Worm (Caenorhabditis elegans) whole organism, L1 larva: ENCODE results near the gene Y16B4A.2.

Experiments used
- C04F5.9 ChIP-seq: sonication (generic microtip); optimal IDR thresholded peaks from 2 replicates; lab custom pipeline; 2016; ENCODE audit warnings: missing genetic modification characterization, missing compliant biosample characterization
- aly-2 ChIP-seq: fragments of 150-350 bp; optimal IDR thresholded peaks from 2 replicates; lab custom pipeline; 2014; ENCODE audit warnings: missing biosample characterization, missing genetic modification characterization
- blmp-1 ChIP-seq: fragments of 150-350 bp; optimal IDR thresholded peaks from 2 replicates; lab custom pipeline; 2014; ENCODE audit warnings: missing biosample characterization, missing genetic modification characterization
- ceh-90 ChIP-seq: sonication (generic microtip); optimal IDR thresholded peaks from 2 replicates; lab custom pipeline; 2016; ENCODE audit warnings: missing genetic modification characterization, missing compliant biosample characterization
- dpl-1 ChIP-seq, 3 experiments: fragments of 150-350 bp in 2 of 3; sonication (generic microtip) in 1 of 3; optimal IDR thresholded peaks; 2 replicates each; lab custom pipeline; 2014 to 2017; ENCODE audit warnings: missing biosample characterization in 3 of 3, missing genetic modification characterization in 3 of 3, missing genetic modification reagents in 3 of 3
- dsc-1 ChIP-seq: sonication (generic microtip); optimal IDR thresholded peaks from 2 replicates; lab custom pipeline; 2016; ENCODE audit warnings: mild to moderate bottlenecking, missing genetic modification characterization, missing compliant biosample characterization
- efl-1 ChIP-seq, 4 experiments: fragments of 150-350 bp; optimal IDR thresholded peaks in 3 of 4; peaks in 1 of 4; 1 replicate in 1 of 4; 2 replicates in 3 of 4; lab custom pipeline; 2014; ENCODE audit warnings: missing biosample characterization in 2 of 4, missing genetic modification characterization in 2 of 4, missing genetic modification reagents in 2 of 4
- elt-2 ChIP-seq: sonication (generic microtip); optimal IDR thresholded peaks from 2 replicates; lab custom pipeline; 2016; ENCODE audit warnings: missing genetic modification characterization, mild to moderate bottlenecking, inconsistent platforms, missing compliant biosample characterization, missing genetic modification reagents
- ets-5 ChIP-seq: fragments of 200-800 bp; sonication (Bioruptor generic); IDR thresholded peaks from 2 replicates; pipeline ENCODE4 v1.3.6; 2022; ENCODE audit warnings: missing genetic modification characterization, missing compliant biosample characterization
- fkh-10 ChIP-seq: sonication (generic microtip); optimal IDR thresholded peaks from 2 replicates; lab custom pipeline; 2017; ENCODE audit warnings: missing biosample characterization, missing genetic modification reagents, missing genetic modification characterization
- fkh-8 ChIP-seq: sonication (generic microtip); optimal IDR thresholded peaks from 2 replicates; lab custom pipeline; 2016; ENCODE audit warnings: mild to moderate bottlenecking, missing genetic modification characterization, missing compliant biosample characterization
- hlh-17 ChIP-seq: fragments of 200-800 bp; sonication (Bioruptor generic); optimal IDR thresholded peaks from 2 replicates; lab custom pipeline; 2018; ENCODE audit warnings: missing genetic modification characterization, mild to moderate bottlenecking, missing compliant biosample characterization, moderate library complexity, borderline replicate concordance
- jun-1 ChIP-seq: fragments of 150-350 bp; optimal IDR thresholded peaks from 2 replicates; lab custom pipeline; 2014; ENCODE audit warnings: missing biosample characterization, missing genetic modification reagents, missing genetic modification characterization
- lin-14 ChIP-seq: fragments of 200-800 bp; sonication (Bioruptor generic); optimal IDR thresholded peaks from 2 replicates; lab custom pipeline; 2018; ENCODE audit warnings: mild to moderate bottlenecking, missing genetic modification characterization, moderate library complexity, missing compliant biosample characterization
- lin-35 ChIP-seq, 2 experiments: fragments of 150-350 bp; optimal IDR thresholded peaks; 2 replicates each; lab custom pipeline; 2014; ENCODE audit warnings: missing biosample characterization in 2 of 2, missing genetic modification characterization in 2 of 2, missing genetic modification reagents in 2 of 2
- lir-3 ChIP-seq: sonication (generic microtip); optimal IDR thresholded peaks from 2 replicates; lab custom pipeline; 2016; ENCODE audit warnings: mild to moderate bottlenecking, missing genetic modification characterization, moderate library complexity, missing compliant biosample characterization; ENCODE audit not compliant: poor library complexity
- lsy-2 ChIP-seq, 2 experiments: fragments of 150-350 bp; optimal IDR thresholded peaks; 2 replicates each; lab custom pipeline; 2014; ENCODE audit warnings: missing biosample characterization in 2 of 2, missing genetic modification characterization in 2 of 2
- nhr-11 ChIP-seq: fragments of 150-350 bp; optimal IDR thresholded peaks from 2 replicates; lab custom pipeline; 2014; ENCODE audit warnings: missing biosample characterization, missing genetic modification characterization
- nhr-20 ChIP-seq: sonication (generic microtip); optimal IDR thresholded peaks from 2 replicates; lab custom pipeline; 2016; ENCODE audit warnings: mild to moderate bottlenecking, missing genetic modification characterization, missing compliant biosample characterization
- nhr-77 ChIP-seq: fragments of 150-350 bp; optimal IDR thresholded peaks from 2 replicates; lab custom pipeline; 2014; ENCODE audit warnings: missing biosample characterization, missing genetic modification characterization
- nhr-85 ChIP-seq: sonication (generic microtip); peaks from one replicate; lab custom pipeline; 2016; ENCODE audit warnings: missing genetic modification characterization, inconsistent platforms, missing compliant biosample characterization
- pag-3 ChIP-seq: sonication (generic microtip); optimal IDR thresholded peaks from 2 replicates; lab custom pipeline; 2017; ENCODE audit warnings: missing genetic modification characterization, mild to moderate bottlenecking, missing compliant biosample characterization, antibody characterized with exemption, borderline replicate concordance; ENCODE audit not compliant: insufficient read depth
- sox-4 ChIP-seq: sonication (generic microtip); optimal IDR thresholded peaks from 2 replicates; lab custom pipeline; 2016; ENCODE audit warnings: missing genetic modification characterization, missing compliant biosample characterization
- sptf-1 ChIP-seq: fragments of 150-350 bp; optimal IDR thresholded peaks from 2 replicates; lab custom pipeline; 2014; ENCODE audit warnings: missing biosample characterization, missing genetic modification characterization
- zag-1 ChIP-seq: fragments of 150-350 bp; optimal IDR thresholded peaks from 2 replicates; lab custom pipeline; 2014; ENCODE audit warnings: missing biosample characterization, missing genetic modification characterization
- ztf-4 ChIP-seq: fragments of 150-350 bp; optimal IDR thresholded peaks from 2 replicates; lab custom pipeline; 2014; ENCODE audit warnings: missing biosample characterization, missing genetic modification characterization

Y16B4A.2 gene

DNA sequence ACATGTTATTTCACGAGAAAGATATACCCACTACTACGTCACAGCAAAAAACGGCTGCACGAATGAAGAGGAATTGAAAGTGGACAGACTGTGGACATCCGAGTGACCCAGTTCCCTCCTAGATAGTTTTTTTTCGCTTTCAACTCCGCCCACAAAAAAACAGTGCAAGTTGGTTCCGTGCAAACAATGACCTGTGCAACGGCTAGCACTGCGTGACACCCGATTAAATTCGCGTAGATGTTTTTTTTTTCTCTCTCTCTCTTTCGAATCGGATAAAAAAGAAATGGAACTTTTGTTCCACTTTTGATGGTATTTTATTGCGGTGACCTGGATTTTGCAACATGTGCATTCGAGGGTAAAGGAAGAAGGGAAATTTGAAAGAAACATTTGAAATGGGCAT, 26.4 kb downstream of the Y16B4A.2 start:
- TF ChIP-seq blmp-1 (tag; lab: Kevin White, UChicago) (peak; percentile 44), dpl-1 (GFP tag; optimal IDR thresholded peaks at IDR 0.05; lab: Kevin White, UChicago) (no peak)
- TF ChIP-seq, all 84 proteins: peak for 1

DNA sequence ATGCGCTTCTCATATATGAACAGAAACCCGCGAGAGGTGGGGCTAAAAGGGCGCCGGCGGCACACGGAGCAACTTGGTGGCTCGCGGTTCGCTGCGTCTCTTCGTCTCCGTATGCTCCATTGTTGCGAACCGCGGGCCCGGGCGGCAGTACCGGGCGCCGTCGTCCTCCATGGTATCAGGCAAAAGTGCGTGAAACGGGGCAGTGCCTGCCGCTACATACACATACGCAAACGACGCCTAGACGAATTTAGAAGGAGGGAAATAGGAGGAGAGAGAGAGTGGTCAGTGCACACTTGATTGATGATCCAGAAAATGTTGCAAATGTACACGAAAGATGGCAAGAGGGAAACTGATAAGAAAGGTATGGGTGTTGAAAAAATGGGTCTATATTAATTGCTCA, 27.2 kb downstream of the Y16B4A.2 start:
- no peak for TF ChIP-seq sptf-1 (tag; lab: Kevin White, UChicago)
- peak; percentile 32 for TF ChIP-seq elt-2 (tag; lab: Kevin White, UChicago)
- no peak for TF ChIP-seq lin-35 (GFP tag; optimal IDR thresholded peaks at IDR 0.05; lab: Kevin White, UChicago)
- TF ChIP-seq lir-3 (tag; lab: Kevin White, UChicago) = no peak
- TF ChIP-seq ets-5 (GFP tag; lab: Robert Waterston, UW) = no peak
- TF ChIP-seq jun-1 = peak; percentile 47
- no peak for TF ChIP-seq efl-1 (optimal IDR thresholded peaks at IDR 0.05; lab: Kevin White, UChicago)
- TF ChIP-seq efl-1 (GFP tag; optimal IDR thresholded peaks at IDR 0.05 in 1 of 2; lab: Kevin White, UChicago) = no peak
- peak; percentile 30 for TF ChIP-seq lin-14 (GFP tag; lab: Kevin White, UChicago)

DNA sequence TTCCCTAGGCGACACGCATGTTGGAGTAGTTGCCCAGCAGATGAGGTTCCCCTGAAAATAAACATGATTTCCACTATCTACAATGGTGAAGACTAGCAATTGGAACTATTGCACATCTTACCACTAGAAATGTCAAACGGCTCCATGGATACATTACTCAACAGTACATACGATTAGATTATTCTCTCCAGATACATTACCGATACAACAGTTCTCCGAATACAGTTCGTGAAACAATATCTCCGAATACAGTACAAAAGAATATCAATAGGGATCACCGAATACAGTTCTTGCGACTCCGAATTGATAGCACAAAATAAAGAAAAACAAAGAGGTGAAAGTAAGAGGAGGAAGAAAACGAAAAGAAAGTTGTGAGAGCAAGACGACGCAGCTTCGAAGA, 27.9 kb downstream of the Y16B4A.2 start, which contains the start of gene C05G5.7:
TSS of gene C05G5.7 (minus strand) at position 1 of the 400 bp plus-strand sequence.
- TF ChIP-seq fkh-10 (GFP tag; lab: Kevin White, UChicago) = no peak
- TF ChIP-seq lsy-2 (tag; optimal IDR thresholded peaks at IDR 0.05; lab: Kevin White, UChicago) = no peak
- TF ChIP-seq nhr-77 (tag; lab: Kevin White, UChicago) = no peak
- no peak for TF ChIP-seq sox-4 (tag; lab: Kevin White, UChicago)
- TF ChIP-seq aly-2 (tag; lab: Kevin White, UChicago) = no peak
- TF ChIP-seq nhr-20 (tag; lab: Kevin White, UChicago) = no peak
- TF ChIP-seq C04F5.9 (tag; lab: Kevin White, UChicago) = no peak

DNA sequence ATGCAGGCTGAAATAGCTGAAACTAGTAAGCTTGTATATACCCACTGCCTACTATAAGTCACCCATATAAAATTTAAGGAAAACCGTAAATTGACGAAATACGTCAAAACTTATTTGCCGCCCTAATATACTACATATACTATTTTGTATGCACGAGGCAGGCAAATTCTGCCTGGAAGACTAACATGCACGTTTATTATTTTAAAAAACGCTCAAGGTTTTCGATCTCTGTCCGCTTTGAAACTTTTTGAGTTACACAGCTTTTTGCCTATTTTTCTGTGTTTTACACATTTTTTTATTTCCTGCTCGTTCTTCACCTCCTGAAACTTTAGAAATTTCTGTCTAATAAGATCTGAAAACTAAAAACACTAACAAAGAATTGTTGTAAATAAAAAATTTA, 28.4 kb downstream of the Y16B4A.2 start:
- TF ChIP-seq nhr-11 (no peak), ztf-4 (peak; percentile 36)
- TF ChIP-seq, all 84 proteins: peak for 1

DNA sequence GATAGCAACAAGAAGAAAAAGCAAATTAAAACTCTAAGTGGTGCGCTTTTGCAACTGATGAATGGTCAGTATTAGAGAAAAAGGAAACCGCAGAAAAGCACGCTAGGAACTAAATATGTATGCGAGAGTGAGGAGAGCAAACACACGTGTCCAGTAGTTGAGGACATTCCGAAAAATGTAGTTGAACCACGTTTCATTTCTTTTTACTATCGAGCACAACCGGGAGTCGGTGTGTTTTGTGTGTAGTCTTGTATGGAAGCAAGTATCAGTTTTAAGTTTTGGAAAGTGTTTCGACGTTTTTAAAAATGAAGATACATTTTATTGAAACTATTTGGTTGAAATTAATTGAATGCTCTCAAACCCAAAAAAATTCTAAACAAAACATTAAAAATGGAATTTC, 31.6 kb downstream of the Y16B4A.2 start, which contains the start of gene C05G5.1:
TSS of gene C05G5.1 (minus strand) at position 101 of the 400 bp plus-strand sequence.
- TF ChIP-seq sptf-1 (tag; lab: Kevin White, UChicago) (no peak), lin-14 (GFP tag; lab: Kevin White, UChicago) (peak; percentile 47)

DNA sequence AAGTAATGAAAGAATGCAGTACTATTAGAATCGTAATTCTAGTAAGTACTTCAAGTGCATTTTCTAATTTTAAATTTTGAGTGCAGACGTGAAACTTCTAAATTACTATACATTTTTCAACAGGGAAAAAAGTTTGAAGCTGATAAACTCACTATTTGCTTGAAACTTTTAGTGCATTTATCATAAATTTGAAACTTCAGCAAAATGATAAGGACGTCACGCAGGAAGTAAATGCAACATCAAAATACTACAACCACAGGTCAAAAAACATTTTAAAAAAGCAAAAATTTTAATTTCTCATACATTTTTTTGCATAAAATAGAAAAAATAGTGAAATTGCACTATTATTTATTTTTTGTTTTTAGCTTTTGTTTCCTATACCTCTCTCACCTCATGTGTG, 32.2 kb downstream of the Y16B4A.2 start:
- TF ChIP-seq pag-3 (tag; lab: Kevin White, UChicago) = no peak
- TF ChIP-seq elt-2 (tag; lab: Kevin White, UChicago) = peak; percentile 30
- no peak for TF ChIP-seq ceh-90
- TF ChIP-seq nhr-85 (tag; lab: Kevin White, UChicago) = no peak
- no peak for TF ChIP-seq fkh-8 (tag; lab: Kevin White, UChicago)
- no peak for TF ChIP-seq dsc-1
- no peak for TF ChIP-seq hlh-17 (GFP tag; lab: Kevin White, UChicago)

DNA sequence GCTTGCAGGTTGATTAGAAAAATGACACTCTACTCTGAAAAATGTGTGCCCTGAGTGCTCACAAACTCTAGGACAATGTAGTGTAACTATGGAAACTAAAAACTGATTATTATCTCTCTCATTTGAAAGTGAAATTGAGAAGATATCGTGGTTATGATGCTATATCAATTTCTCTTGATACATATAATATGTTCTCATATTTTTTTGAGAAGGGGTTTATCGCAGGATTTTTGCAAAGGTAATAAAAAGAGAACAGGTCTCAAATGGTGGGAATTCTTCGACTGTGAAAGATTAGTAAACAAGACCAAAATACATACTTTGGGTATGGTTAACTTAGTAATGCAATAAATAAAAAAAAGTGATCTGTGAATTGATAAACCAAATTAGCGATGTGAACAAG, 34.0 kb downstream of the Y16B4A.2 start:
- TF ChIP-seq zag-1 (tag; lab: Kevin White, UChicago) (no peak), efl-1 (optimal IDR thresholded peaks at IDR 0.05; lab: Kevin White, UChicago) (no peak), efl-1 (GFP tag; optimal IDR thresholded peaks at IDR 0.05 in 1 of 2; lab: Kevin White, UChicago) (peak in 1 of 2 experiments; percentile 64), blmp-1 (tag; lab: Kevin White, UChicago) (peak; percentile 39)
- TF ChIP-seq, all 84 proteins: peak for 2
